Worm (Caenorhabditis elegans) whole organism, L4/young adult: ENCODE data around the gene col-117.

Experiments used
- dao-5 ChIP-seq: sonication (generic microtip); optimal IDR thresholded peaks from 2 replicates; lab custom pipeline; 2016; ENCODE audit warnings: missing genotype, missing genetic modification characterization, moderate library complexity, missing compliant biosample characterization
- him-1 ChIP-seq: sonication (generic microtip); optimal IDR thresholded peaks from 2 replicates; lab custom pipeline; 2016; ENCODE audit warnings: missing genotype, missing genetic modification reagents, missing genetic modification characterization, missing compliant biosample characterization

DNA sequence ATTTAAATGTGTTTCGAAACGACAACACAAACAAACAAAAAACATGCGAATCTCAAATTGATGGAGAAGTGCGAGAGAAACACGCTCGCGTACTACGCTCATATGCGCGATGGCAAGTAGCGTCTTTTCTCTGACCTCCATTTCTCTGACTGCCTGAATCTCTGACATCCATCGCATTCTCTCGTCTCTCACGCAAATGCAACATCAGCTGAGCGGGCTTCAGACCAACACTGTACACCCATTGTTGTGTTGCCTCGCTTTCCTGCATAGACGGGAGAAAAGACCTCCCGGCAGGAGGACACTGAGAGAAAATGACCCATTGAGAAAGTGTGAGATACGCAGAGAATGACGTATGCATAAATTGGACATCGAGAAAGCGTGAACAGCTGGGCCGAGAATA is 41.8 kb downstream of the col-117 start:
- TF ChIP-seq dao-5 (tag; lab: Kevin White, UChicago) (no peak), him-1 (tag; lab: Kevin White, UChicago) (no peak)
